Worm (Caenorhabditis elegans) whole organism, L4 larva: ENCODE results near the gene 2L52.1.

Experiments used
- T20F7.1 ChIP-seq: fragments of 200-800 bp; sonication (Bioruptor generic); optimal IDR thresholded peaks from 2 replicates; lab custom pipeline; 2018; ENCODE audit warnings: mild to moderate bottlenecking, missing genetic modification characterization, missing compliant biosample characterization
- T26A8.4 ChIP-seq: fragments of 200-800 bp; sonication (Bioruptor generic); IDR thresholded peaks from 2 replicates; pipeline ENCODE4 v1.3.6; 2022; ENCODE audit warnings: missing genetic modification characterization, missing compliant biosample characterization
- Y105C5A.15 ChIP-seq: fragments of 200-800 bp; sonication (Bioruptor generic); IDR thresholded peaks from 2 replicates; pipeline ENCODE4 v1.3.6; 2022; ENCODE audit warnings: missing genetic modification characterization, missing compliant biosample characterization
- Y5F2A.4 ChIP-seq: fragments of 200-800 bp; sonication (Bioruptor generic); optimal IDR thresholded peaks from 2 replicates; lab custom pipeline; 2018; ENCODE audit warnings: mild to moderate bottlenecking, missing genetic modification characterization, missing compliant biosample characterization
- aha-1 ChIP-seq: fragments of 150-350 bp; peaks from one replicate; lab custom pipeline; 2014; ENCODE audit warnings: missing biosample characterization, missing genetic modification characterization
- ceh-82 ChIP-seq: sonication (generic microtip); optimal IDR thresholded peaks from 2 replicates; lab custom pipeline; 2017; ENCODE audit warnings: missing biosample characterization, missing genetic modification characterization
- ces-1 ChIP-seq: fragments of 150-350 bp; sonication (generic microtip); optimal IDR thresholded peaks from 4 replicates; lab custom pipeline; 2014; ENCODE audit warnings: missing biosample characterization, missing genetic modification reagents, missing genetic modification characterization
- dpl-1 ChIP-seq: fragments of 150-350 bp; optimal IDR thresholded peaks from 2 replicates; lab custom pipeline; 2014; ENCODE audit warnings: missing biosample characterization, missing genetic modification reagents, missing genetic modification characterization
- egl-27 ChIP-seq: sonication (generic microtip); optimal IDR thresholded peaks from 3 replicates; lab custom pipeline; 2017; ENCODE audit warnings: missing biosample characterization, missing genetic modification reagents, missing genetic modification characterization
- lin-38 ChIP-seq: fragments of 200-800 bp; sonication (Bioruptor generic); IDR thresholded peaks from 2 replicates; pipeline ENCODE4 v1.3.6; 2022; ENCODE audit warnings: missing genetic modification reagents, missing genetic modification characterization, missing compliant biosample characterization
- madf-5 ChIP-seq, 2 experiments: fragments of 200-800 bp; sonication (Bioruptor generic); IDR thresholded peaks; 2 replicates each; pipeline ENCODE4 v1.3.6; 2022; ENCODE audit warnings: missing compliant biosample characterization in 2 of 2, missing genetic modification characterization in 2 of 2
- madf-9 ChIP-seq: fragments of 200-800 bp; sonication (Bioruptor generic); conservative IDR thresholded peaks from 2 replicates; pipeline ENCODE4 v1.3.6; 2022; ENCODE audit warnings: missing genetic modification reagents, missing genetic modification characterization, missing compliant biosample characterization
- mep-1 ChIP-seq: fragments of 150-350 bp; sonication (generic microtip); optimal IDR thresholded peaks from 3 replicates; lab custom pipeline; 2014; ENCODE audit warnings: missing biosample characterization, missing genetic modification characterization
- mes-2 ChIP-seq: sonication (generic microtip); optimal IDR thresholded peaks from 2 replicates; lab custom pipeline; 2016; ENCODE audit warnings: missing genotype, mild to moderate bottlenecking, missing genetic modification characterization, missing compliant biosample characterization; ENCODE audit not compliant: poor library complexity, severe bottlenecking
- mxl-2 ChIP-seq: fragments of 200-800 bp; sonication (Bioruptor generic); conservative IDR thresholded peaks from 2 replicates; pipeline ENCODE4 v1.3.6; 2022; ENCODE audit warnings: missing genetic modification reagents, missing genetic modification characterization, missing compliant biosample characterization
- mxl-3 ChIP-seq: fragments of 200-800 bp; sonication (Bioruptor generic); optimal IDR thresholded peaks from 2 replicates; lab custom pipeline; 2018; ENCODE audit warnings: mild to moderate bottlenecking, missing genetic modification characterization, missing compliant biosample characterization
- nhr-102 ChIP-seq: sonication (generic microtip); optimal IDR thresholded peaks from 2 replicates; lab custom pipeline; 2016; ENCODE audit warnings: mild to moderate bottlenecking, missing genetic modification characterization, moderate library complexity, missing compliant biosample characterization
- nhr-237 ChIP-seq: sonication (generic microtip); optimal IDR thresholded peaks from 2 replicates; lab custom pipeline; 2017; ENCODE audit warnings: missing biosample characterization, missing genetic modification characterization
- nhr-25 ChIP-seq: sonication (generic microtip); optimal IDR thresholded peaks from 2 replicates; lab custom pipeline; 2017; ENCODE audit warnings: missing genetic modification characterization, mild to moderate bottlenecking, missing compliant biosample characterization, antibody characterized with exemption, moderate library complexity, borderline replicate concordance; ENCODE audit not compliant: insufficient read depth
- nhr-28 ChIP-seq: fragments of 150-350 bp; optimal IDR thresholded peaks from 2 replicates; lab custom pipeline; 2014; ENCODE audit warnings: missing biosample characterization, missing genetic modification characterization
- nhr-41 ChIP-seq: fragments of 200-800 bp; sonication (Bioruptor generic); IDR thresholded peaks from 2 replicates; pipeline ENCODE4 v1.3.6; 2022; ENCODE audit warnings: missing genetic modification reagents, missing genetic modification characterization, missing compliant biosample characterization
- nhr-76 ChIP-seq: fragments of 150-350 bp; optimal IDR thresholded peaks from 2 replicates; lab custom pipeline; 2014; ENCODE audit warnings: missing biosample characterization, missing genetic modification characterization
- nhr-77 ChIP-seq: fragments of 150-350 bp; optimal IDR thresholded peaks from 2 replicates; lab custom pipeline; 2014; ENCODE audit warnings: missing biosample characterization, missing genetic modification characterization
- pha-4 ChIP-seq, 2 experiments: fragments of 150-350 bp in 1 of 2; fragments of 200-800 bp in 1 of 2; sonication (Bioruptor generic) in 1 of 2; IDR thresholded peaks in 1 of 2; optimal IDR thresholded peaks in 1 of 2; 2 replicates each; pipeline versions ENCODE4 v1.3.6 to Lab custom; 2014 to 2022; ENCODE audit warnings: missing genetic modification characterization in 2 of 2, missing genetic modification reagents in 2 of 2, missing biosample characterization in 1 of 2, missing compliant biosample characterization in 1 of 2
- pqm-1 ChIP-seq: sonication (generic microtip); optimal IDR thresholded peaks from 2 replicates; lab custom pipeline; 2017; ENCODE audit warnings: missing biosample characterization, missing genetic modification characterization
- set-16 ChIP-seq: fragments of 200-800 bp; sonication (Bioruptor generic); IDR thresholded peaks from 2 replicates; pipeline ENCODE4 v1.3.6; 2022; ENCODE audit warnings: missing genetic modification reagents, missing genetic modification characterization, missing compliant biosample characterization
- spr-1 ChIP-seq: sonication (generic microtip); optimal IDR thresholded peaks from 2 replicates; lab custom pipeline; 2016; ENCODE audit warnings: mild to moderate bottlenecking, missing genetic modification characterization, missing compliant biosample characterization
- spr-3 ChIP-seq: fragments of 200-800 bp; sonication (Bioruptor generic); optimal IDR thresholded peaks from 2 replicates; lab custom pipeline; 2018; ENCODE audit warnings: mild to moderate bottlenecking, missing genetic modification characterization, missing compliant biosample characterization
- unc-62 ChIP-seq, 3 experiments: fragments of 150-350 bp in 1 of 3; sonication (generic microtip); optimal IDR thresholded peaks in 2 of 3; peaks in 1 of 3; 1 replicate in 1 of 3; 2 replicates in 2 of 3; lab custom pipeline; 2014 to 2017; ENCODE audit warnings: missing biosample characterization in 3 of 3, missing genetic modification characterization in 3 of 3, missing genetic modification reagents in 3 of 3, missing genotype in 1 of 3
- zip-11 ChIP-seq: fragments of 200-800 bp; sonication (Bioruptor generic); IDR thresholded peaks from 2 replicates; pipeline ENCODE4 v1.3.6; 2022; ENCODE audit warnings: missing genetic modification characterization, missing compliant biosample characterization
- zip-2 ChIP-seq: fragments of 150-350 bp; optimal IDR thresholded peaks from 2 replicates; lab custom pipeline; 2014; ENCODE audit warnings: missing biosample characterization, missing genetic modification characterization

2L52.1 gene

DNA sequence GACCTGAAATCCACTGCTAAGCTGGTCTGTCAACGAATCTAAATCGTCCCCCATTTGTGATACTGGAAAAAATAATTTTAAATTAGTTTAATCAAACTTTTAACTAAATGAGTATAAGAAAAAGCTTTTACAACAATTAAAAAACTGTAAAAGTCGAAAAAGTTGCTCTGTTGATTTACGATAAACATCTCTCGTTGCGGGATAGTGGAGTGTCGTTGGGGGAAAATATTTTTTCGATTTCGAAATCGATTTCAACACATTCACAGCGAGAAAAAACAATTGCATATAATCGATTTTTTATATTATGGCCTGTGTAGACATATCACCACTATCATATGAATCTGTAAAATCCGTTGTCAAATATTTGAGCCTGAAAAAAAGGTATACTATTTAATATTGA, 29.9 kb downstream of the 2L52.1 start, which contains the start of the genes F23F1.5 and fbxc-54 (continued):
- TF ChIP-seq nhr-25 (tag; lab: Kevin White, UChicago): no peak
- no peak for TF ChIP-seq mxl-2 (GFP tag; lab: Robert Waterston, UW)
- no peak for TF ChIP-seq aha-1
- TF ChIP-seq mes-2 (tag; lab: Kevin White, UChicago): peak; percentile 37
- no peak for TF ChIP-seq Y5F2A.4
- no peak for TF ChIP-seq ces-1 (GFP tag; lab: Kevin White, UChicago)
- TF ChIP-seq egl-27 (tag; lab: Kevin White, UChicago): no peak

DNA sequence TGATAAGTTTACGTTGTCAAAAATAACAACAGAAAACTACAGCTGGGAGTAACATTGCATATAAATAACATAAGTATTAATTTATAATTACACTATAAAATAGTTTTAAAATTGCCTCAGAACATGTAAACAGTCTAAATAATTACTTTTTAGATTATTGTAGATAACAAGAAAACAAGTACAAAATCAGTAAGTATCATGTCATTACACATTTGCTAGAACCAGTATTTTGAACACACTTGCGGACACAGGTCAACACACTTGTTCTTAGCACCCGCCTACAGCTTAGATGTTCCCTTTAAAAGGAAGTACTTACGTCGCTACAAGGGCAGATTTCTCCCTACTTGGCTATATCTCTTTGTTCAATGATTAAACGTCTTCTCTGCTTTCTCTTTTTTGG, 32.3 kb downstream of the 2L52.1 start, which contains the start of gene F23F1.2:
F23F1.2 (plus strand) TSS at position 301 of the 400 bp plus-strand sequence.
- no peak for TF ChIP-seq nhr-76
- TF ChIP-seq madf-5 (GFP tag; IDR thresholded peaks at IDR 0.05; lab: Robert Waterston, UW): no peak
- no peak for TF ChIP-seq unc-62 (GFP tag; optimal IDR thresholded peaks at IDR 0.05 in 1 of 2; lab: Kevin White, UChicago)
- no peak for TF ChIP-seq unc-62 (tag; optimal IDR thresholded peaks at IDR 0.05; lab: Kevin White, UChicago)
- no peak for TF ChIP-seq zip-2 (tag; lab: Kevin White, UChicago)
- TF ChIP-seq zip-11 (GFP tag; lab: Robert Waterston, UW): no peak

DNA sequence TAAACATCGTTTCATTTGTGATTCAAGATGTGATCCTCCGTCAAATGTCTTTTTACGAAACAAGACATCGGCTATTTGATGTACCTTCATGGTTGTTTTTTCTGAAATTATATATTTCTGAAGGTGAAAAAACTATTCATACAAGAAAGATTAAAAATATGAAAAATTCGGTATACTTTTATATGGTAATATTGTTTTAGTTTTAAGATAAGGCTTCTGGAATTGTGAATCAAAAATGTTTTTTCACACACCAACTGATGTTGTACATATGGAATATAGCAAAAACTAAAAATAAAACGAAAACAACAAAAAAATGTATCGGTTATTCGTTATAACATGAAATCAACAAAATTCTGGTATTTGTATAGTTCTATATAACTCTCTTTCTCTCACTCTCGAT, 35.6 kb downstream of the 2L52.1 start, which contains the start of gene F23F1.6:
F23F1.6 (minus strand) TSS at position 101 of the 400 bp plus-strand sequence.
- TF ChIP-seq mxl-2 (GFP tag; lab: Robert Waterston, UW): no peak
- no peak for TF ChIP-seq nhr-237
- no peak for TF ChIP-seq pqm-1 (tag; lab: Kevin White, UChicago)
- TF ChIP-seq madf-9 (GFP tag; lab: Robert Waterston, UW): no peak
- TF ChIP-seq spr-3 (GFP tag; lab: Kevin White, UChicago): no peak
- TF ChIP-seq, all 104 proteins: peak for 0

DNA sequence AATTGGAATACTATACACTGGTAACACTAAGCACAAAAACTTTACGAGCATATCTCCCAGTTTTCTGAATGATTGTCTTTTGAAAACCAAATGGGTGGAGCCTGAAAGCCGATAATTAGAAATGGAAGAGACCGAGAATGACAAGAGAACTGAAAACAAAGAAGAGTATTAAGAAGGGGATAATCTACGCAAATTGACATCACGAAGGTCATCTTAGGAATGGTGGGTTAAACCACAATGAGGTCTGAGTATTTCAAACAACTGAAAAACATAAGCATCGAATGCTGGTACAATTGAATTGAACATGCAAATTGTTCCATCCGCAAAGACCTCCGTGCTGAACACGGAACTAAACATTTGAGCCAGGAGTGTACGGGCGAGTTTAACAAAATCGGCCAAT, 37.8 kb downstream of the 2L52.1 start, which contains the start of gene spp-24:
spp-24 (minus strand) TSS at position 101 of the 400 bp plus-strand sequence.
- no peak for TF ChIP-seq Y105C5A.15 (GFP tag; lab: Robert Waterston, UW)
- TF ChIP-seq mxl-2 (GFP tag; lab: Robert Waterston, UW): no peak

DNA sequence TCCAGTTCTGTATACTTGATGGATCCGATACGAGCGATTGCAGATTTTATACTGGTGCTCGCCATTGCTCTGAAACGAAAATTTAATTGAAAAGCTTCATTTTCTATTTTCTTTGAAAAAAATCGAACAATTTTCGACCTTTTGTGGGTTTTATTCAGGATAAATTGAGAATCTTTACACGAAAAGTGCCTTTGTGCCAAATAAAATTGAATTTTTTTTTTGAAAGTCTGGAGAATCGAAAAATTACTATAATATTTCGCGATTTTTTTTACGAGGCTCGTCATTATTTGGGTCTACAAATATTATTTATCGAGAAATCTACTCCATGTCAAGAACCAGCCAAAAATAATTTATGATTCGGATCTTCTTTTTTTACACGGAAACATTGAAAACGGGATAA, 40.3 kb downstream of the 2L52.1 start, which contains the start of gene F23F1.10:
F23F1.10 (minus strand) TSS at position 69 of the 400 bp plus-strand sequence.
- TF ChIP-seq nhr-77 (tag; lab: Kevin White, UChicago) (no peak), T20F7.1 (peak; percentile 14), pha-4 (GFP tag; IDR thresholded peaks at IDR 0.05; lab: Robert Waterston, UW) (peak; percentile 35; the same call in 1 of the 2 replicates), pha-4 (tag; optimal IDR thresholded peaks at IDR 0.05; lab: Kevin White, UChicago) (no peak), nhr-41 (GFP tag; lab: Robert Waterston, UW) (no peak), nhr-28 (tag; lab: Kevin White, UChicago) (no peak), pqm-1 (tag; lab: Kevin White, UChicago) (no peak), nhr-102 (tag; lab: Kevin White, UChicago) (peak; percentile 13), spr-1 (tag; lab: Kevin White, UChicago) (no peak), ceh-82 (tag; lab: Kevin White, UChicago) (no peak), mxl-3 (GFP tag; lab: Kevin White, UChicago) (no peak), T26A8.4 (no peak), mep-1 (no peak), madf-9 (GFP tag; lab: Robert Waterston, UW) (no peak), set-16 (no peak), ces-1 (GFP tag; lab: Kevin White, UChicago) (no peak), lin-38 (GFP tag; lab: Robert Waterston, UW) (peak; percentile 58), dpl-1 (GFP tag; lab: Kevin White, UChicago) (no peak)
